Fruit fly (Drosophila melanogaster) whole organism, prepupa: ENCODE measurements around the gene CG31342.

Experiments
- CG16779 ChIP-seq: fragments of 200-800 bp; sonication (Bioruptor generic); optimal IDR thresholded peaks from 3 replicates; lab custom pipeline; 2017; ENCODE audit warnings: missing biosample characterization, mild to moderate bottlenecking, missing genetic modification characterization
- CG3919 ChIP-seq: fragments of 200-800 bp; sonication (Bioruptor generic); optimal IDR thresholded peaks from 3 replicates; lab custom pipeline; 2016; ENCODE audit warnings: missing biosample characterization, missing genetic modification characterization
- CG4318 ChIP-seq: fragments of 200-800 bp; sonication (Bioruptor generic); optimal IDR thresholded peaks from 3 replicates; lab custom pipeline; 2017; ENCODE audit warnings: missing biosample characterization, mild to moderate bottlenecking, missing genetic modification characterization
- CG8119 ChIP-seq: fragments of 200-800 bp; sonication (Bioruptor generic); IDR thresholded peaks from 3 replicates; pipeline ENCODE4 v1.3.6; 2022; ENCODE audit warnings: missing biosample characterization, missing genetic modification characterization
- net ChIP-seq: fragments of 200-800 bp; sonication (Bioruptor generic); optimal IDR thresholded peaks from 3 replicates; lab custom pipeline; 2016; ENCODE audit warnings: missing biosample characterization, missing genetic modification characterization
- salr ChIP-seq, 2 experiments: fragments of 200-800 bp; sonication (Bioruptor generic); optimal IDR thresholded peaks; 3 replicates each; lab custom pipeline; 2016 to 2018; ENCODE audit warnings: missing biosample characterization in 2 of 2, missing genetic modification characterization in 2 of 2, mild to moderate bottlenecking in 1 of 2
- svp ChIP-seq: fragments of 200-800 bp; sonication (Bioruptor generic); peaks from one replicate; lab custom pipeline; 2016; ENCODE audit warnings: missing biosample characterization, missing genetic modification characterization

DNA sequence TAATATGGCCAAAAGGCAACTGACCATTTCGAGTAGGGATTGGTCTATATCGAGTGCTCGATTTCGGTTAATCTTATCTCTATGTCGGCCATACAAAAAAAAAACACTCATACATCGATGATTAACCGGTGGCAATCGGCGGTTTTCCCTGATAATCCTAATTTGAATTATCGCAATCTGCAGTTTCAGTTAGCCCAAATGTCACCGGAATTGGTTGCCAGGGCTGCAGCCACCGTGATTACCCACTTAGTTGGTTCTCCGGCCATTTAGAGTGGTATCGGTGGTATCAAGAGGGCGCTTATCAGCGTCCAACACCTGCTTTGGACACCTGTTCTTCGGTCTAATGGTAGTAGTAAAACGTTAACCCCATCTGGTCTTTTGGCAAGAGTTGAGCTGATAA, 13.7 kb upstream of the CG31342 start:
- TF ChIP-seq CG16779 (no peak), CG4318 (GFP tag; lab: Kevin White, UChicago) (no peak), svp (GFP tag; lab: Kevin White, UChicago) (no peak), net (GFP tag; lab: Kevin White, UChicago) (no peak), CG3919 (no peak), salr (GFP tag; optimal IDR thresholded peaks at IDR 0.05; lab: Kevin White, UChicago) (no peak), CG8119 (GFP tag; lab: Robert Waterston, UW) (no peak)
